Fruit fly (Drosophila melanogaster): ENCODE measurements around the gene CG12084.

CG12084 gene

DNA sequence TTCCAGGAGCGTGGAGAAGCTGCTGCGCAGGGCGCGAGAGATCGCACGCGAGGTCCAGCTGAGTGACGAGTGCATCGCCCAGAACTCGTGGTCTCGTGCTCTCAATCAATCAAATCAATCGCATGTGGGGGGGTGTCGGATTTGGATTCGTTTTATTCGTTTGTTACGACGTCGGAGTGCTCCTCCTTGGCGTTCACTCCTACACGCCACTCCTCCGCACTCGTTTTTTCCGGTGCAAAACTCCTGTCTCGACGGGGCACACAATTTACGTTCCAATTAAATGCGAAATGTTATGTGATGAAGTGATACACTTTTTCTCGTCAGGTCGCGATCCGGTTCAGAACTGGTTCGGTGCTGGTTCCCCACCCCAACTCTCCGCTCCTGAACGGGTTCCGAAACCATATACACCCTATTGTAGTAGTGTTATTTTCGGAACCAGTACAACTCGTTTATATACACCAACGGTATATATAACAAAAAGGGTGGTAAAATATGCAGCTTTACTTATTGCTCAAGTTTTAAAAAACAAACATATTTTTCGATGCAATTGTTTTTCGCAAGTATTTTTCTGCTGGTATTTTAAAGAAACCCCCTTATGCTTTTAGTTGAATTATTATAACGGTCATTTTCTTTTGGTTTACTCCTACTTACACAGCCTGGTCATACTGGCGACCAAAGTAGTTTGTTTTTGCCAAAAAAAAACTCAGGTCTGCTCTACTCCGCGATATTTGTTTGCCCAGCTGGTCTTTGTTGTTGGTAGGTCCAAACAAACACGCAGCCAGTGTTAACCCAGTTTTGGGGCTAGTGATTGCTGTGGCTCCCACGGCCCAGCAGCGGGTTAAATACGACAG is 40.3 kb upstream of the CG12084 start, which contains the start of the genes CG12091 and pns:
Gene CG12091, minus strand, starts transcription at position 349 of the 851 bp plus-strand sequence.
Gene pns, plus strand, starts transcription at position 651 of the 851 bp plus-strand sequence.
- TF ChIP-seq croc (GFP tag; conservative IDR thresholded peaks at IDR 0.05) (peak; percentile 32; the same call in 1 of the 3 replicates), CG7839 (tag; optimal IDR thresholded peaks at IDR 0.05) (peak; percentile 74), sim (GFP tag; IDR thresholded peaks at IDR 0.05) (no peak), chinmo (GFP tag; IDR thresholded peaks at IDR 0.05; ENCODE audit: partially characterized antibody) (0 out of 4 replicates have a peak, but pooled peaks have one; percentile 21), ATbp (GFP tag; optimal IDR thresholded peaks at IDR 0.05) (peak; percentile 56), CG6765 (GFP tag; optimal IDR thresholded peaks at IDR 0.05) (peak; percentile 61), Opbp (GFP tag; IDR thresholded peaks at IDR 0.05; ENCODE audit: partially characterized antibody) (peak; percentile 67; the same call in 2 of the 3 replicates), gro (GFP tag; optimal IDR thresholded peaks at IDR 0.05) (peak; percentile 72), CG6654 (GFP tag; optimal IDR thresholded peaks at IDR 0.05) (no peak), inv (GFP tag; IDR thresholded peaks at IDR 0.05; ENCODE audit: partially characterized antibody) (peak; percentile 73; the same call in 1 of the 2 replicates), CG3163 (GFP tag; optimal IDR thresholded peaks at IDR 0.05) (peak; percentile 45), pan (optimal IDR thresholded peaks at IDR 0.05) (no peak), pan (GFP tag; optimal IDR thresholded peaks at IDR 0.05 in 1 of 2, IDR thresholded peaks at IDR 0.05 in 1 of 2) (peak in 1 of 2 experiments; percentile 57), C15 (GFP tag; IDR thresholded peaks at IDR 0.05) (no peak), lov (optimal IDR thresholded peaks at IDR 0.05) (no peak), lov (GFP tag; IDR thresholded peaks at IDR 0.05) (no peak), sqz (GFP tag; optimal IDR thresholded peaks at IDR 0.05) (peak; percentile 89), cas (GFP tag; IDR thresholded peaks at IDR 0.05) (peak; percentile 27; the same call in 1 of the 2 replicates), Side (GFP tag; optimal IDR thresholded peaks at IDR 0.05) (peak; percentile 40), pzg (GFP tag; optimal IDR thresholded peaks at IDR 0.05) (peak; percentile 96), exex (tag; optimal IDR thresholded peaks at IDR 0.05) (peak; percentile 21), E2f2 (GFP tag; IDR thresholded peaks at IDR 0.05) (peak; percentile 47; the same call in 1 of the 2 replicates), HLH3B (GFP tag; IDR thresholded peaks at IDR 0.05) (0 out of 2 replicates have a peak, but pooled peaks have one; percentile 15), Mad (GFP tag; optimal IDR thresholded peaks at IDR 0.05) (peak; percentile 45), jigr1 (GFP tag; IDR thresholded peaks at IDR 0.05) (no peak), nmo (GFP tag; optimal IDR thresholded peaks at IDR 0.05) (peak; percentile 80), CG2116 (GFP tag; optimal IDR thresholded peaks at IDR 0.05) (peak; percentile 41), CG15479 (GFP tag; optimal IDR thresholded peaks at IDR 0.05) (no peak), btn (GFP tag; optimal IDR thresholded peaks at IDR 0.05) (peak; percentile 28), org-1 (GFP tag; optimal IDR thresholded peaks at IDR 0.05) (peak; percentile 12), gcm2 (GFP tag; optimal IDR thresholded peaks at IDR 0.05) (peak; percentile 6), CG17385 (GFP tag; optimal IDR thresholded peaks at IDR 0.05) (peak; percentile 51), Jarid2 (GFP tag; optimal IDR thresholded peaks at IDR 0.05) (peak; percentile 65), CG10209 (GFP tag; optimal IDR thresholded peaks at IDR 0.05) (peak; percentile 61), Doc2 (GFP tag; IDR thresholded peaks at IDR 0.05) (no peak), caup (GFP tag; optimal IDR thresholded peaks at IDR 0.05; ENCODE audit: severe bottlenecking) (peak; percentile 71), CG31441 (GFP tag; IDR thresholded peaks at IDR 0.05) (peak; percentile 80), CG5180 (GFP tag; optimal IDR thresholded peaks at IDR 0.05) (peak; percentile 41), CG3995 (GFP tag; optimal IDR thresholded peaks at IDR 0.05) (peak; percentile 64), fd102C (GFP tag; optimal IDR thresholded peaks at IDR 0.05) (peak; percentile 12), cwo (GFP tag; optimal IDR thresholded peaks at IDR 0.05) (peak; percentile 69), CG4730 (GFP tag; IDR thresholded peaks at IDR 0.05) (peak; percentile 39; the same call in 1 of the 2 replicates), CG17802 (tag; optimal IDR thresholded peaks at IDR 0.05) (no peak), CG16813 (GFP tag; IDR thresholded peaks at IDR 0.05; ENCODE audit: partially characterized antibody) (0 out of 3 replicates have a peak, but pooled peaks have one; percentile 6), ssp (GFP tag; IDR thresholded peaks at IDR 0.05) (peak; percentile 71), CG12071 (GFP tag; optimal IDR thresholded peaks at IDR 0.05) (peak; percentile 57), nau (GFP tag; optimal IDR thresholded peaks at IDR 0.05) (no peak)
